Fruit fly (Drosophila melanogaster): Measurements from ENCODE around the gene UbcE2H.

- TF ChIP-seq insv (optimal IDR thresholded peaks at IDR 0.05) (no peak), ttk (optimal IDR thresholded peaks at IDR 0.05) (no peak), psq (optimal IDR thresholded peaks at IDR 0.05) (no peak)
Observed at dm6 chrX:8114476-8115342, 20.8 kb upstream of the UbcE2H start.

All from Kc167 (cell line).